Worm (Caenorhabditis elegans) whole organism, early embryonic: ENCODE results near the gene K12B6.4.

ENCODE experiments used
- B0310.2 ChIP-seq: sonication (generic microtip); optimal IDR thresholded peaks from 2 replicates; lab custom pipeline; 2016; ENCODE audit warnings: mild to moderate bottlenecking, missing genetic modification characterization, missing compliant biosample characterization
- F13C5.2 ChIP-seq: sonication (generic microtip); optimal IDR thresholded peaks from 2 replicates; lab custom pipeline; 2017; ENCODE audit warnings: mild to moderate bottlenecking, missing genetic modification characterization, inconsistent platforms, missing compliant biosample characterization
- aly-1 ChIP-seq: sonication (generic microtip); optimal IDR thresholded peaks from 2 replicates; lab custom pipeline; 2016; ENCODE audit warnings: missing genetic modification characterization, missing compliant biosample characterization
- ama-1 ChIP-seq: fragments of 150-350 bp; optimal IDR thresholded peaks from 2 replicates; lab custom pipeline; 2014
- ceh-13 ChIP-seq: fragments of 200-800 bp; sonication (Bioruptor generic); optimal IDR thresholded peaks from 2 replicates; lab custom pipeline; 2018; ENCODE audit warnings: mild to moderate bottlenecking, missing genetic modification characterization, missing compliant biosample characterization
- ceh-36 ChIP-seq: sonication (generic microtip); optimal IDR thresholded peaks from 2 replicates; lab custom pipeline; 2016; ENCODE audit warnings: missing genetic modification characterization, inconsistent platforms, missing compliant biosample characterization
- ets-7 ChIP-seq: sonication (generic microtip); optimal IDR thresholded peaks from 2 replicates; lab custom pipeline; 2016; ENCODE audit warnings: missing genotype, missing genetic modification characterization, missing compliant biosample characterization
- flt-1 ChIP-seq: fragments of 200-800 bp; sonication (Bioruptor generic); IDR thresholded peaks from 2 replicates; pipeline ENCODE4 v1.3.6; 2022; ENCODE audit warnings: missing genetic modification characterization, missing compliant biosample characterization
- hmbx-1 ChIP-seq: sonication (generic microtip); optimal IDR thresholded peaks from 2 replicates; lab custom pipeline; 2016; ENCODE audit warnings: mild to moderate bottlenecking, missing genetic modification characterization, missing compliant biosample characterization
- hmg-4 ChIP-seq: fragments of 200-800 bp; sonication (Bioruptor generic); optimal IDR thresholded peaks from 2 replicates; lab custom pipeline; 2018; ENCODE audit warnings: mild to moderate bottlenecking, missing genetic modification characterization, missing compliant biosample characterization
- hnd-1 ChIP-seq: sonication (generic microtip); optimal IDR thresholded peaks from 2 replicates; lab custom pipeline; 2016; ENCODE audit warnings: missing genetic modification characterization, missing compliant biosample characterization
- pes-1 ChIP-seq: fragments of 200-800 bp; sonication (Bioruptor generic); IDR thresholded peaks from 2 replicates; pipeline ENCODE4 v1.3.6; 2022; ENCODE audit warnings: missing genetic modification reagents, missing genetic modification characterization, missing compliant biosample characterization
- scrt-1 ChIP-seq: fragments of 200-800 bp; sonication (Bioruptor generic); IDR thresholded peaks from 2 replicates; pipeline ENCODE4 v1.3.6; 2022; ENCODE audit warnings: missing genetic modification characterization, missing compliant biosample characterization
- sea-1 ChIP-seq: fragments of 200-800 bp; sonication (Bioruptor generic); conservative IDR thresholded peaks from 2 replicates; pipeline ENCODE4 v1.3.6; 2022; ENCODE audit warnings: missing genetic modification characterization, missing compliant biosample characterization
- tbx-11 ChIP-seq: fragments of 200-800 bp; sonication (Bioruptor generic); IDR thresholded peaks from 2 replicates; pipeline ENCODE4 v1.3.6; 2022; ENCODE audit warnings: missing genetic modification characterization, missing compliant biosample characterization
- tbx-37 ChIP-seq: fragments of 200-800 bp; sonication (Bioruptor generic); conservative IDR thresholded peaks from 2 replicates; pipeline ENCODE4 v1.3.6; 2022; ENCODE audit warnings: missing genetic modification reagents, missing genetic modification characterization, missing compliant biosample characterization
- tra-4 ChIP-seq: sonication (generic microtip); optimal IDR thresholded peaks from 2 replicates; lab custom pipeline; 2017; ENCODE audit warnings: missing genetic modification characterization, missing compliant biosample characterization

Gene K12B6.4

DNA sequence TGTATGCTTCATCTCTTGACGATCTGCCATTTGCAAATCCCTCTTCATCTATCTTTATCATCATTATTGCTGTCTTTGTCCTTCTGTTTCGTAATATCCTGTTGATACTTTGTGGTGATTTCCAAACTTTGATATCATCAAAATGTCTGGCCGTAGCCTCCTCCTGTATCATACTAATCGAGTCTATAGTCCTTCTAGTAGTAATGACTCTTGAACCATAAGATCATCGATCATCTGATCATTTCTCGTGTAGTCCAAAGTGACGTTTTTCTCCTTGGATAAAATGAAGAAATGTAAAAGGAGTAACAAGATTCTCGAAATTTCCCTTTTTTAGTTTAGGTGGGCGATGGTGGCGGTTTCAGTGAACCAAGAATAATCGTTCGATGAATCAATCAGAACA lies 38.3 kb upstream of the K12B6.4 start:
- TF ChIP-seq sea-1, result no peak
- TF ChIP-seq B0310.2 (tag; lab: Kevin White, UChicago), result no peak
- no peak for TF ChIP-seq aly-1 (tag; lab: Kevin White, UChicago)
- TF ChIP-seq flt-1 (GFP tag; lab: Robert Waterston, UW), result no peak
- TF ChIP-seq tra-4, result no peak
- TF ChIP-seq ama-1, result no peak
- TF ChIP-seq hmg-4 (GFP tag; lab: Kevin White, UChicago), result no peak
- no peak for TF ChIP-seq ets-7 (tag; lab: Kevin White, UChicago)
- TF ChIP-seq hnd-1 (tag; lab: Kevin White, UChicago), result no peak
- no peak for TF ChIP-seq tbx-11
- no peak for TF ChIP-seq hmbx-1 (tag; lab: Kevin White, UChicago)
- no peak for TF ChIP-seq scrt-1
- no peak for TF ChIP-seq F13C5.2
- TF ChIP-seq tbx-37, result no peak
- no peak for TF ChIP-seq ceh-13 (GFP tag; lab: Kevin White, UChicago)
- TF ChIP-seq pes-1, result no peak

DNA sequence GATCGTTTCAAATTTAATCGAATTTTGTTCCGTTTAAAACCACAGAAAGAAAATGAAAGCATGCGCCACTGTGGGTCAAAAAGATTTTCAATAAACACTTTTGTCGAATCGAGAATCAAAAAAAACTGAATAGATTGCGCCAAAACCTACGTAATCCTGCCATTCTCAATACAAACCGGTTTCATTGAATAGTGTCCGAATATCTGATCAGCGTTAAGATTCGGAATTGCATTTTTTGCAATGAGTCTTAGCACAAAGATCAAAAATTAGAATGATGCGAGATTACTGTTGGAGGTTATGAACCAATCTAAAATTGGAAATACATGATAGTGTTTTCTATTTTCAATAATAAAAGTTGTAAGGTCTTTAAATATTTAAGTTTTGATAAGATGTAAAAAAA lies 36.9 kb upstream of the K12B6.4 start:
- no peak for TF ChIP-seq scrt-1
- TF ChIP-seq hmbx-1 (tag; lab: Kevin White, UChicago), result no peak
- TF ChIP-seq F13C5.2, result no peak
- no peak for TF ChIP-seq tbx-37
- no peak for TF ChIP-seq tbx-11
- no peak for TF ChIP-seq ceh-13 (GFP tag; lab: Kevin White, UChicago)
- TF ChIP-seq hnd-1 (tag; lab: Kevin White, UChicago), result no peak

- TF ChIP-seq B0310.2 (tag; lab: Kevin White, UChicago) (no peak), tbx-11 (no peak), hmg-4 (GFP tag; lab: Kevin White, UChicago) (no peak), tbx-37 (no peak), ceh-36 (tag; lab: Kevin White, UChicago) (no peak), hmbx-1 (tag; lab: Kevin White, UChicago) (no peak), ama-1 (no peak), aly-1 (tag; lab: Kevin White, UChicago) (no peak), flt-1 (GFP tag; lab: Robert Waterston, UW) (no peak), scrt-1 (no peak), ceh-13 (GFP tag; lab: Kevin White, UChicago) (no peak)
Observed at ce11 chrV:6316632-6317031, 35.6 kb upstream of the K12B6.4 start, which contains the start of gene cest-24. Gene cest-24, plus strand, starts transcription at chrV:6316932.

DNA sequence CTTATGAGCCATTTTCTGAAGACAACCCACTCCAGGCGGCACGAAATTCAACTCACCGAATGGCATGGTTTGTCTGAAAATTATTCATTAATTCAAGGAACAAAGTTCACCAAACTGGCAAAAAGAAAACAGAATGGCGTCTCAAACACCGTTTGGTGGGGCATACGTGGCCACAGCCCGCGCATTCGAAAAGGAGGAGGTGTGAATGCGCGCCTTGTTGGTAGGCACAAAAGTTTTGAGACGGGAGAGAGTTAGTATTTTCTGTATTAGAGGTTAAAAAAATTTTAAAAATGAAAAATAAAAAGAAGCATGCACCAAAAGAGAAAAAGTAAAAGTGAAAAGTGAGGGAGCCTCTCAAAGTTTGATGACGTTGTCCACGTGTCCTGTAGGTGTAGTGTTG lies 30.9 kb upstream of the K12B6.4 start:
- TF ChIP-seq ama-1 (no peak), tra-4 (no peak), sea-1 (no peak), tbx-11 (no peak), F13C5.2 (no peak), tbx-37 (no peak), pes-1 (no peak), flt-1 (GFP tag; lab: Robert Waterston, UW) (no peak), scrt-1 (no peak), ceh-36 (tag; lab: Kevin White, UChicago) (no peak), B0310.2 (tag; lab: Kevin White, UChicago) (no peak), hmbx-1 (tag; lab: Kevin White, UChicago) (no peak), ets-7 (tag; lab: Kevin White, UChicago) (no peak), hmg-4 (GFP tag; lab: Kevin White, UChicago) (no peak), hnd-1 (tag; lab: Kevin White, UChicago) (no peak), aly-1 (tag; lab: Kevin White, UChicago) (no peak)

- TF ChIP-seq ceh-13 (GFP tag; lab: Kevin White, UChicago), result no peak
- no peak for TF ChIP-seq scrt-1
- no peak for TF ChIP-seq ets-7 (tag; lab: Kevin White, UChicago)
Observed at ce11 chrV:6303471-6303870, 22.4 kb upstream of the K12B6.4 start, which contains the start of gene sago-1. Gene sago-1, plus strand, starts transcription at chrV:6303771.

DNA sequence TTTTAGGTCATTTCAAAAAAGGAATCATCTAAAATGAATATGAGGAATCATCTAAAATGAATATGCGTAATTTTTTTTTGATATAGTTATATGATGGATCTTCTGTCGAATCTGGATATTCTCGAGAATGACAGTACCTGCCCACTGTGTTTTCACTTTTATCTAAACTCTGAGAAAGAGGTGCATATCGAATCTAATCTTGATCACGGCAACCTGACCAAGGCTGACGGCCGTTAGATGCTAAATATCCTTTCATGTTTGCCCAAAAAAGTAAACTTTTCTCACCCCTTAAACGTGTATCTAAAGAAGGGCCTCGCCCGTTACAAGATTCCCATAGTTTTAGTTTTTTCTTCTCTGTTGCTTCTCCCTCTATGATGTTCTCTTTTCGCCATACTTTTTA lies 21.4 kb upstream of the K12B6.4 start:
- no peak for TF ChIP-seq sea-1
- no peak for TF ChIP-seq ceh-13 (GFP tag; lab: Kevin White, UChicago)
- TF ChIP-seq hmg-4 (GFP tag; lab: Kevin White, UChicago), result no peak
- TF ChIP-seq flt-1 (GFP tag; lab: Robert Waterston, UW), result no peak
- TF ChIP-seq ets-7 (tag; lab: Kevin White, UChicago), result no peak
- no peak for TF ChIP-seq ceh-36 (tag; lab: Kevin White, UChicago)
- no peak for TF ChIP-seq tbx-37
- TF ChIP-seq B0310.2 (tag; lab: Kevin White, UChicago), result no peak
- no peak for TF ChIP-seq scrt-1
- no peak for TF ChIP-seq tra-4

DNA sequence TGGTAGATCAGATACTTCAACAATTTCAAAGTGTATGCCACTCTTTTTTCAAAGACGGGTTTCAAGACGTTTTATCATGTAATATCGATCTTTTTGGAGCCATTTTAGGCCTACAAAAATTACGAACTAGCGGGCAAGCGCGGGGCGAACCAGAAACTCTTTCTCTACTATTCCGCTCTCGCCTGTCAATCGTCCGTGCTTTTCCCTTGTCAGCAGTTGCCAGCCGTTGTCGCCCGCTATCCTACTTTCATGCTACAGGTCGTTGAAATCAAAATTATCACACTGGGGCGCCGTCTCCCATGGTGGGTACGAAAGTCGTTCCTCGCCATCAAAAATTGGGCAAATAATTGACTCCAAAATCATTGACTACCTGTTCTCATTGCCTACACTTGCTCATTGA lies 20.0 kb upstream of the K12B6.4 start:
- TF ChIP-seq aly-1 (tag; lab: Kevin White, UChicago) (no peak), B0310.2 (tag; lab: Kevin White, UChicago) (no peak)

DNA sequence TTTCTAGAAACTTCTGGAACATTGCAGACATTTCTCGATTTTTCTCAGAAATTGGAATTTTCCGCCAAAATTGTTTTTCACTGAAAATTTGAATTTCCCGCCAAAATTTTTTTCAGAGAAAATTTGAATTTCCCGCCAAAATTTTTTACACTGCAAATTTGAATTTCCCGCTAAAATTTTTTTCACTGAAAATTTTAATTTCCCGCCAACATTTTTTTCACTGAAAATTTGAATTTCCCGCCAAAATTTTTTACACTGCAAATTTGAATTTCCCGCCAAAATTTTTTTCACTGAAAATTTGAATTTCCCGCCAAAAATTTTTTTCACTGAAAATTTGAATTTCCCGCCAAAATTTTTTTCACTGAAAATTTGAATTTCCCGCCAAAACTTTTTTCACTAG lies 15.5 kb upstream of the K12B6.4 start:
- TF ChIP-seq pes-1, result peak; percentile 59; the same call in 1 of the 2 replicates

- TF ChIP-seq F13C5.2 (no peak), tbx-11 (no peak), hmg-4 (GFP tag; lab: Kevin White, UChicago) (no peak), B0310.2 (tag; lab: Kevin White, UChicago) (no peak), ceh-36 (tag; lab: Kevin White, UChicago) (no peak), aly-1 (tag; lab: Kevin White, UChicago) (no peak), flt-1 (GFP tag; lab: Robert Waterston, UW) (no peak), pes-1 (no peak), hmbx-1 (tag; lab: Kevin White, UChicago) (no peak), tra-4 (no peak), hnd-1 (tag; lab: Kevin White, UChicago) (no peak), sea-1 (no peak), ama-1 (no peak), ets-7 (tag; lab: Kevin White, UChicago) (no peak), scrt-1 (no peak), tbx-37 (no peak)
Observed at ce11 chrV:6292401-6292800, 11.3 kb upstream of the K12B6.4 start, which contains the start of gene K12B6.9. Gene K12B6.9, minus strand, starts transcription at chrV:6292666.
